Worm (Caenorhabditis elegans): ENCODE data around the gene nep-12.

nep-12 gene

DNA sequence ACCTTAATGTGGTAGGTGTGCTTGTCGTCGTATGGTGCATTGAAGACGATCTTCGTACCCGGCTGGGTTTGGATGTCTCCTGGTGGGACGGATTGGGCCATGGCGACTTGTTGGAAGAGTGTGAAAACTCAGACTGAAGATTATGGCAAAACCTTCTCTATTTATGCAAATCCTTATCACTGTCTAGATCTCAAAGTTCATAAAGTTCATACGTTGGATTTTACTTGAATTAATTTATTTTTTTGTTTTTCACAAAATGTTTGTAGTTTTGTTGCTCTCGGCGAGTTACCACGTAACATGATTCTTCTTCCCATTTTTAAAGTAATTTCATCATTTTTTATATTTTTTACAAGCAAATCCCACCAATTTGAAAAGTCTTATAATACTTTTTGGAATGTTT is 1.8 kb upstream of the nep-12 start, which contains the start of gene msp-3:
Gene msp-3 (minus strand): TSS at position 101 of the 400 bp plus-strand sequence.
- no peak for TF ChIP-seq gmeb-2 (tag; optimal IDR thresholded peaks at IDR 0.05)
- no peak for TF ChIP-seq unc-55 (GFP tag; optimal IDR thresholded peaks at IDR 0.05)
- TF ChIP-seq ahr-1 (tag; optimal IDR thresholded peaks at IDR 0.05), result no peak
- TF ChIP-seq dmd-4 (tag; optimal IDR thresholded peaks at IDR 0.05; ENCODE audit: borderline replicate concordance), result no peak
- no peak for TF ChIP-seq sox-2 (GFP tag; IDR thresholded peaks at IDR 0.05)
- TF ChIP-seq fax-1 (tag; optimal IDR thresholded peaks at IDR 0.05), result no peak

- TF ChIP-seq hlh-13 (GFP tag; optimal IDR thresholded peaks at IDR 0.05) (no peak), ceh-30 (tag; optimal IDR thresholded peaks at IDR 0.05) (no peak), ahr-1 (tag; optimal IDR thresholded peaks at IDR 0.05) (no peak), ceh-31 (tag; optimal IDR thresholded peaks at IDR 0.05) (no peak), madf-2 (tag; optimal IDR thresholded peaks at IDR 0.05) (no peak), che-1 (tag; optimal IDR thresholded peaks at IDR 0.05) (no peak), npax-4 (tag; optimal IDR thresholded peaks at IDR 0.05) (no peak)
Measured at ce11 chrII:4779753-4780152, 4.6 kb downstream of the nep-12 start.

DNA sequence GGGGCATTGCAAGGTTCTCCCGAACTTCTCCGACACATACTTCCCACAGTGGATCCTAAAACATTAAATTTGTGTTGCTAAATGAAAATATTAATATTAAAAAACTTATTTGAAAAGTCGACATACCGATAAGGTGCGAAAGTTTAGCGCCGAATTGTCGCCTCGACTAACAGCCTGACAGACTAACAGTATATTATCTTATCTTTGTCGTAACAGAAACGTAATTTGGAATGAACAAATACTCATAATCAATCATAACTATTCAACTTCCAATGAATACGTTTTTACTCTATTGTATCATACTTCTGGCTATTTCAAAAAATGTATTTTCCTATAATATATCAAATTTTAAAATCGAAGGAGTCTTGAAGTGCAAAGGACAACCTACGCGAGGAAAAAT is 7.4 kb downstream of the nep-12 start, which contains the start of gene F26G1.11:
Gene F26G1.11 (plus strand): TSS at position 205 of the 400 bp plus-strand sequence.
- TF ChIP-seq F13H6.1 (tag; optimal IDR thresholded peaks at IDR 0.05) (no peak), elt-2 (tag; optimal IDR thresholded peaks at IDR 0.05) (peak; percentile 68)

ce11 chrII:4775802-4776201 is 8.5 kb downstream of the nep-12 start:
- TF ChIP-seq ahr-1 (tag; optimal IDR thresholded peaks at IDR 0.05) (no peak), unc-3 (GFP tag; conservative IDR thresholded peaks at IDR 0.05) (no peak), unc-3 (tag; optimal IDR thresholded peaks at IDR 0.05) (no peak), pha-4 (tag; optimal IDR thresholded peaks at IDR 0.05) (no peak), nhr-11 (tag; optimal IDR thresholded peaks at IDR 0.05) (no peak)

DNA sequence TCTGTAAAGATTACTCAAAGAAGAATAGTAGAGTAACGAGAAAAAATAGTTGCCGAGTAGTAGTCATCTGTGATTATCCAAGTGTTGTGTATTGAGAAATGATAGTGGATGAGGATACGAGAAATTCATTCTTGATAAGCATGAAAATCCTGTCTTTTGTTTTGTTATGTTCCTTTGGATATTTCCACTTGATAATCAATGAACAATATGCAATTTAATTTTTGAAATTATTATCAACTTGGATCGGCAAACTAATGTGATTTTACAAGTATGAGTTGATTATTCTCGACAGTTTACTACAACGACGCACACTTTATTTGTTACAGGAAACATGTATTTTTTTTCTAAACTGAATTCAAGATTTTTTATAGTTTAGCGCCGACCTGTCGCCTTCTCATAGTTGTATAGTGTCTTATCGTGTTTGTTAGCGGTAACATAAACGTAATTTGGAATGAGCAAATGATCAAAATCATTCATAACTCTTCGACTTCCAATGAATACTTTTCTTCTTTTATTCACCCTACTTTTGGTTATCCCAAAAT is 10.4 kb downstream of the nep-12 start, which contains the start of the genes F26G1.9 and F26G1.10:
Gene F26G1.9 (minus strand): TSS at position 101 of the 542 bp plus-strand sequence.
Gene F26G1.10 (plus strand): TSS at position 492 of the 542 bp plus-strand sequence.
- TF ChIP-seq elt-2 (tag; optimal IDR thresholded peaks at IDR 0.05) (no peak), pax-1 (tag; optimal IDR thresholded peaks at IDR 0.05) (no peak), npax-4 (tag; optimal IDR thresholded peaks at IDR 0.05) (no peak), tbx-2 (tag; optimal IDR thresholded peaks at IDR 0.05) (no peak), ceh-24 (tag; optimal IDR thresholded peaks at IDR 0.05) (no peak), sox-4 (tag; optimal IDR thresholded peaks at IDR 0.05) (no peak)

ce11 chrII:4772441-4772840 is 11.9 kb downstream of the nep-12 start:
- TF ChIP-seq fkh-6 (tag; optimal IDR thresholded peaks at IDR 0.05) (no peak), ztf-16 (tag; optimal IDR thresholded peaks at IDR 0.05) (no peak), ceh-31 (tag; optimal IDR thresholded peaks at IDR 0.05) (no peak), ref-2 (tag; optimal IDR thresholded peaks at IDR 0.05) (no peak), ceh-18 (tag; optimal IDR thresholded peaks at IDR 0.05) (no peak), elt-2 (tag; optimal IDR thresholded peaks at IDR 0.05) (peak; percentile 13), che-1 (tag; optimal IDR thresholded peaks at IDR 0.05) (no peak), ceh-19 (GFP tag; optimal IDR thresholded peaks at IDR 0.05) (no peak)

DNA sequence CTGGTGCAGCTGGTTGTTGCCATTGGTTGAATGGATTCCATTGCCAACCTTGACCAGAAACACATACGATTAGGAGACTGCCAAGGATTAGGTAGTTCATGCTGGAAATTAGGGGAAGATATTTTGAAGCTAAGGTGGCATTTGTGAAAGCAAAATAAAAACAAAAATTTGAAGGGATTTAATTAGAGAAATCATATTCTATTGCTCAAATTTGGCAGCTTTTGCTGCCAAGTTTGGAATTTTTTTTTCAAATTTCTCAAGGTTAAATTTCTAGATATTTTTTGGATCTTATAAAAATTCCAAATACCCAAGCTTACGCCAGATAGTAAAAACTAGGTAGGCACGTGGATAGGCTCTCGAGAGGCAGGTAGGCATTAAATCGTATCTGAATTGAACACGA is 13.1 kb downstream of the nep-12 start, which contains the start of gene F26G1.5:
Gene F26G1.5 (minus strand): TSS at position 101 of the 400 bp plus-strand sequence.
- no peak for TF ChIP-seq pag-3 (tag; optimal IDR thresholded peaks at IDR 0.05; ENCODE audit: borderline replicate concordance)

ce11 chrII:4769886-4770285 is 14.4 kb downstream of the nep-12 start:
- TF ChIP-seq ceh-6 (GFP tag; optimal IDR thresholded peaks at IDR 0.05), result no peak
- peak; percentile 97 for TF ChIP-seq elt-2 (tag; optimal IDR thresholded peaks at IDR 0.05)
